Worm (Caenorhabditis elegans): ENCODE data around the gene Y43D4A.5.
A peak's percentile ranks its signal among the peaks of the same experiment; 100 is the strongest.

Y43D4A.5 gene

ce11 chrIV:16829896-16830295 is 54.3 kb downstream of the Y43D4A.5 start, which contains the start of gene Y116A8A.7:
TSS of gene Y116A8A.7 (plus strand) at chrIV:16830196.
- no peak for TF ChIP-seq nhr-20 (tag; optimal IDR thresholded peaks at IDR 0.05)
- no peak for TF ChIP-seq efl-1 (optimal IDR thresholded peaks at IDR 0.05)
- peak in 1 of 2 experiments; percentile 57 for TF ChIP-seq efl-1 (GFP tag; optimal IDR thresholded peaks at IDR 0.05 in 1 of 2)

ce11 chrIV:16831366-16831765 is 55.8 kb downstream of the Y43D4A.5 start, which contains the start of gene clec-194:
TSS of gene clec-194 (plus strand) at chrIV:16831666.
- no peak for TF ChIP-seq irx-1 (tag; optimal IDR thresholded peaks at IDR 0.05)
- no peak for TF ChIP-seq F16B12.6 (tag; optimal IDR thresholded peaks at IDR 0.05)
- TF ChIP-seq aha-1 (tag; optimal IDR thresholded peaks at IDR 0.05), result no peak
- no peak for TF ChIP-seq sptf-1 (tag; optimal IDR thresholded peaks at IDR 0.05)
- TF ChIP-seq lir-3 (tag; optimal IDR thresholded peaks at IDR 0.05; ENCODE audit: poor library complexity), result no peak
- no peak for TF ChIP-seq mef-2 (tag; optimal IDR thresholded peaks at IDR 0.05)
- no peak for TF ChIP-seq xbp-1 (tag; optimal IDR thresholded peaks at IDR 0.05)
- no peak for TF ChIP-seq dsc-1 (tag; optimal IDR thresholded peaks at IDR 0.05)
- no peak for TF ChIP-seq ama-1 (optimal IDR thresholded peaks at IDR 0.05)
- TF ChIP-seq unc-130 (tag; optimal IDR thresholded peaks at IDR 0.05), result no peak
- no peak for TF ChIP-seq lin-13 (GFP tag; optimal IDR thresholded peaks at IDR 0.05)
- TF ChIP-seq fkh-10 (GFP tag; optimal IDR thresholded peaks at IDR 0.05), result no peak
- TF ChIP-seq sox-4 (tag; optimal IDR thresholded peaks at IDR 0.05), result no peak
- no peak for TF ChIP-seq skn-1 (tag; optimal IDR thresholded peaks at IDR 0.05)
- TF ChIP-seq ceh-63 (GFP tag; optimal IDR thresholded peaks at IDR 0.05), result no peak
- TF ChIP-seq zag-1 (tag; optimal IDR thresholded peaks at IDR 0.05), result no peak
- no peak for TF ChIP-seq vab-15 (tag; optimal IDR thresholded peaks at IDR 0.05)
- TF ChIP-seq unc-30 (tag; optimal IDR thresholded peaks at IDR 0.05), result no peak
- TF ChIP-seq nhr-12 (tag; optimal IDR thresholded peaks at IDR 0.05), result no peak
